Fruit fly (Drosophila melanogaster) whole organism, adult: ENCODE measurements around the gene CG9254.

Source experiments
- CG11617 ChIP-seq: fragments of 200-800 bp; sonication (Bioruptor generic); optimal IDR thresholded peaks from 2 replicates; lab custom pipeline; 2017; ENCODE audit warnings: mild to moderate bottlenecking, missing biosample characterization, missing genetic modification reagents, missing genetic modification characterization
- CG12768 ChIP-seq: fragments of 200-800 bp; sonication (Bioruptor generic); optimal IDR thresholded peaks from 2 replicates; lab custom pipeline; 2017; ENCODE audit warnings: missing biosample characterization, missing genetic modification characterization, mild to moderate bottlenecking, moderate library complexity, missing genetic modification reagents
- CG14711 ChIP-seq: fragments of 200-800 bp; sonication (Bioruptor generic); optimal IDR thresholded peaks from 2 replicates; lab custom pipeline; 2018; ENCODE audit warnings: missing biosample characterization, mild to moderate bottlenecking, missing genetic modification characterization, moderate library complexity
- Mnt ChIP-seq: fragments of 200-800 bp; sonication (Bioruptor generic); optimal IDR thresholded peaks from 2 replicates; lab custom pipeline; 2016; ENCODE audit warnings: missing biosample characterization, mild to moderate bottlenecking, missing genetic modification characterization
- ovo ChIP-seq: fragments of 200-800 bp; sonication (Bioruptor generic); optimal IDR thresholded peaks from 2 replicates; lab custom pipeline; 2016; ENCODE audit warnings: missing biosample characterization, missing genetic modification characterization

DNA sequence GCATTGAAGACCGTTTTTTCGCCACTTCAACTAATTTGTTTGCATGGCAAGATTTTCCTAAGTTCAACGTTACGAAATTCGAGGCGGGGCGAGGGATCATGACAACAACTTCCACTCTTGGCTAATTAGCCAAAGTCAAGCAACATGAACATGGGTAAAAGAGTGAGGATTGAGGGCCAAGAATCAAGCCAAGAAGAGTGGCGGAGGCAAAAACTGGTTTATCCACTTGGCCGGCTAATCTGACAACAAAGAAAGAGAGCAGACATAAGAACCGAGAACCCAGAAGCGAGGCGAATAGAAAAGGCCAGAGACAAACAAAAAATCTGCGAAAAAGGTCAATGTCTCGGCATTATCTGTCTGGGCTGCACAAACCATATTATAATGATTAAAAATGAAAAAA is 44.3 kb downstream of the CG9254 start:
- no peak for TF ChIP-seq CG11617 (GFP tag; lab: Kevin White, UChicago)
- no peak for TF ChIP-seq Mnt (GFP tag; lab: Kevin White, UChicago)
- TF ChIP-seq CG14711, result no peak
- TF ChIP-seq ovo (GFP tag; lab: Kevin White, UChicago), result no peak
- no peak for TF ChIP-seq CG12768 (GFP tag; lab: Kevin White, UChicago)
